Worm (Caenorhabditis elegans) whole organism, L4 larva: ENCODE measurements around the gene nep-13.

Experiments
- F10B5.3 ChIP-seq: sonication (generic microtip); optimal IDR thresholded peaks from 2 replicates; lab custom pipeline; 2016; ENCODE audit warnings: mild to moderate bottlenecking, missing genetic modification characterization, missing compliant biosample characterization
- T20F7.1 ChIP-seq: fragments of 200-800 bp; sonication (Bioruptor generic); optimal IDR thresholded peaks from 2 replicates; lab custom pipeline; 2018; ENCODE audit warnings: mild to moderate bottlenecking, missing genetic modification characterization, missing compliant biosample characterization
- T26A8.4 ChIP-seq: fragments of 200-800 bp; sonication (Bioruptor generic); IDR thresholded peaks from 2 replicates; pipeline ENCODE4 v1.3.6; 2022; ENCODE audit warnings: missing genetic modification characterization, missing compliant biosample characterization
- Y75B8A.6 ChIP-seq: fragments of 200-800 bp; sonication (Bioruptor generic); IDR thresholded peaks from 2 replicates; pipeline ENCODE4 v1.3.6; 2022; ENCODE audit warnings: missing genetic modification reagents, missing genetic modification characterization, missing compliant biosample characterization
- ZK337.2 ChIP-seq: fragments of 200-800 bp; sonication (Bioruptor generic); IDR thresholded peaks from 2 replicates; pipeline ENCODE4 v1.3.6; 2022; ENCODE audit warnings: missing genetic modification reagents, missing genetic modification characterization, missing compliant biosample characterization
- ZK546.5 ChIP-seq, 2 experiments: sonication (generic microtip); optimal IDR thresholded peaks; 2 replicates each; lab custom pipeline; 2017; ENCODE audit warnings: missing biosample characterization in 2 of 2, missing genetic modification characterization in 2 of 2
- aha-1 ChIP-seq: fragments of 150-350 bp; peaks from one replicate; lab custom pipeline; 2014; ENCODE audit warnings: missing biosample characterization, missing genetic modification characterization
- aly-2 ChIP-seq: sonication (generic microtip); optimal IDR thresholded peaks from 2 replicates; lab custom pipeline; 2018; ENCODE audit warnings: missing biosample characterization, missing genetic modification characterization
- ama-1 ChIP-seq: fragments of 150-350 bp; optimal IDR thresholded peaks from 2 replicates; lab custom pipeline; 2014; ENCODE audit warnings: inconsistent platforms, mixed read lengths
- attf-4 ChIP-seq: sonication (generic microtip); optimal IDR thresholded peaks from 3 replicates; lab custom pipeline; 2017; ENCODE audit warnings: missing biosample characterization, missing genetic modification characterization
- ceh-20 ChIP-seq: fragments of 200-800 bp; sonication (Bioruptor generic); IDR thresholded peaks from 2 replicates; pipeline ENCODE4 v1.3.6; 2022; ENCODE audit warnings: missing genetic modification reagents, missing genetic modification characterization, missing compliant biosample characterization
- ceh-32 ChIP-seq: sonication (generic microtip); optimal IDR thresholded peaks from 2 replicates; lab custom pipeline; 2016; ENCODE audit warnings: mild to moderate bottlenecking, missing genetic modification characterization, missing compliant biosample characterization; ENCODE audit not compliant: poor library complexity
- ceh-44 ChIP-seq: fragments of 200-800 bp; sonication (Bioruptor generic); IDR thresholded peaks from 2 replicates; pipeline ENCODE4 v1.3.6; 2022; ENCODE audit warnings: missing genetic modification reagents, missing genetic modification characterization, missing compliant biosample characterization
- ceh-82 ChIP-seq: sonication (generic microtip); optimal IDR thresholded peaks from 2 replicates; lab custom pipeline; 2017; ENCODE audit warnings: missing biosample characterization, missing genetic modification characterization
- cey-2 ChIP-seq: sonication (generic microtip); optimal IDR thresholded peaks from 3 replicates; lab custom pipeline; 2017; ENCODE audit warnings: missing genetic modification characterization, mild to moderate bottlenecking, missing compliant biosample characterization, antibody characterized with exemption, borderline replicate concordance; ENCODE audit not compliant: insufficient read depth
- ctbp-1 ChIP-seq: fragments of 200-800 bp; sonication (Bioruptor generic); IDR thresholded peaks from 2 replicates; pipeline ENCODE4 v1.3.6; 2022; ENCODE audit warnings: missing genetic modification reagents, missing genetic modification characterization, missing compliant biosample characterization
- daf-12 ChIP-seq: fragments of 150-350 bp; optimal IDR thresholded peaks from 2 replicates; lab custom pipeline; 2014; ENCODE audit warnings: missing biosample characterization, missing genetic modification reagents, missing genetic modification characterization
- daf-16 ChIP-seq, 3 experiments: sonication (generic microtip); optimal IDR thresholded peaks; 2 replicates each; lab custom pipeline; 2016 to 2017; ENCODE audit warnings: missing genetic modification characterization in 3 of 3, missing genetic modification reagents in 3 of 3, mild to moderate bottlenecking in 2 of 3, missing compliant biosample characterization in 2 of 3, missing biosample characterization in 1 of 3, moderate library complexity in 1 of 3
- daf-19 ChIP-seq: fragments of 200-800 bp; sonication (Bioruptor generic); conservative IDR thresholded peaks from 2 replicates; pipeline ENCODE4 v1.3.6; 2022; ENCODE audit warnings: missing genetic modification characterization, missing compliant biosample characterization
- daf-8 ChIP-seq: fragments of 200-800 bp; sonication (Bioruptor generic); IDR thresholded peaks from 2 replicates; pipeline ENCODE4 v1.3.6; 2022; ENCODE audit warnings: missing genetic modification characterization, missing compliant biosample characterization
- egl-43 ChIP-seq: fragments of 200-800 bp; sonication (Bioruptor generic); IDR thresholded peaks from 2 replicates; pipeline ENCODE4 v1.3.6; 2022; ENCODE audit warnings: missing genetic modification reagents, missing genetic modification characterization, missing compliant biosample characterization
- gei-8 ChIP-seq: fragments of 200-800 bp; sonication (Bioruptor generic); optimal IDR thresholded peaks from 2 replicates; lab custom pipeline; 2018; ENCODE audit warnings: mild to moderate bottlenecking, missing genetic modification characterization, missing compliant biosample characterization
- hif-1 ChIP-seq, 2 experiments: sonication (generic microtip); optimal IDR thresholded peaks; 2 replicates each; lab custom pipeline; 2016 to 2017; ENCODE audit warnings: missing compliant biosample characterization in 2 of 2, missing genetic modification characterization in 2 of 2, missing genetic modification reagents in 2 of 2, missing genotype in 2 of 2, mild to moderate bottlenecking in 1 of 2
- hlh-11 ChIP-seq: fragments of 200-800 bp; sonication (Bioruptor generic); optimal IDR thresholded peaks from 2 replicates; lab custom pipeline; 2018; ENCODE audit warnings: mild to moderate bottlenecking, missing genetic modification characterization, missing compliant biosample characterization
- lim-7 ChIP-seq: fragments of 200-800 bp; sonication (Bioruptor generic); IDR thresholded peaks from 2 replicates; pipeline ENCODE4 v1.3.6; 2022; ENCODE audit warnings: missing genetic modification characterization, missing compliant biosample characterization
- lin-15B ChIP-seq: fragments of 150-350 bp; sonication (generic microtip); optimal IDR thresholded peaks from 3 replicates; lab custom pipeline; 2014; ENCODE audit warnings: missing biosample characterization, missing genetic modification characterization
- lin-39 ChIP-seq: fragments of 150-350 bp; optimal IDR thresholded peaks from 2 replicates; lab custom pipeline; 2014; ENCODE audit warnings: missing biosample characterization, missing genetic modification reagents, missing genetic modification characterization
- madf-5 ChIP-seq, 2 experiments: fragments of 200-800 bp; sonication (Bioruptor generic); IDR thresholded peaks; 2 replicates each; pipeline ENCODE4 v1.3.6; 2022; ENCODE audit warnings: missing compliant biosample characterization in 2 of 2, missing genetic modification characterization in 2 of 2
- madf-9 ChIP-seq: fragments of 200-800 bp; sonication (Bioruptor generic); conservative IDR thresholded peaks from 2 replicates; pipeline ENCODE4 v1.3.6; 2022; ENCODE audit warnings: missing genetic modification reagents, missing genetic modification characterization, missing compliant biosample characterization
- mdl-1 ChIP-seq, 2 experiments: fragments of 150-350 bp in 1 of 2; sonication (generic microtip) in 1 of 2; optimal IDR thresholded peaks; 2 replicates each; lab custom pipeline; 2014 to 2017; ENCODE audit warnings: missing biosample characterization in 2 of 2, missing genetic modification characterization in 2 of 2
- mdt-29 ChIP-seq: fragments of 200-800 bp; sonication (Bioruptor generic); IDR thresholded peaks from 2 replicates; pipeline ENCODE4 v1.3.6; 2022; ENCODE audit warnings: missing genetic modification reagents, missing genetic modification characterization, missing compliant biosample characterization
- mep-1 ChIP-seq: fragments of 150-350 bp; sonication (generic microtip); optimal IDR thresholded peaks from 3 replicates; lab custom pipeline; 2014; ENCODE audit warnings: missing biosample characterization, missing genetic modification characterization
- mxl-3 ChIP-seq: fragments of 200-800 bp; sonication (Bioruptor generic); optimal IDR thresholded peaks from 2 replicates; lab custom pipeline; 2018; ENCODE audit warnings: mild to moderate bottlenecking, missing genetic modification characterization, missing compliant biosample characterization
- nhr-10 ChIP-seq: fragments of 150-350 bp; optimal IDR thresholded peaks from 2 replicates; lab custom pipeline; 2014; ENCODE audit warnings: missing biosample characterization, missing genetic modification characterization
- nhr-111 ChIP-seq: fragments of 200-800 bp; sonication (Bioruptor generic); optimal IDR thresholded peaks from 2 replicates; lab custom pipeline; 2018; ENCODE audit warnings: mild to moderate bottlenecking, missing genetic modification characterization, missing compliant biosample characterization
- nhr-25 ChIP-seq: sonication (generic microtip); optimal IDR thresholded peaks from 2 replicates; lab custom pipeline; 2017; ENCODE audit warnings: missing genetic modification characterization, mild to moderate bottlenecking, missing compliant biosample characterization, antibody characterized with exemption, moderate library complexity, borderline replicate concordance; ENCODE audit not compliant: insufficient read depth
- nhr-28 ChIP-seq: fragments of 150-350 bp; optimal IDR thresholded peaks from 2 replicates; lab custom pipeline; 2014; ENCODE audit warnings: missing biosample characterization, missing genetic modification characterization
- nhr-41 ChIP-seq: fragments of 200-800 bp; sonication (Bioruptor generic); IDR thresholded peaks from 2 replicates; pipeline ENCODE4 v1.3.6; 2022; ENCODE audit warnings: missing genetic modification reagents, missing genetic modification characterization, missing compliant biosample characterization
- nhr-42 ChIP-seq: fragments of 200-800 bp; sonication (Bioruptor generic); IDR thresholded peaks from 2 replicates; pipeline ENCODE4 v1.3.6; 2022; ENCODE audit warnings: missing genetic modification characterization, missing compliant biosample characterization
- nhr-6 ChIP-seq: fragments of 150-350 bp; optimal IDR thresholded peaks from 2 replicates; lab custom pipeline; 2014; ENCODE audit warnings: missing biosample characterization, missing genetic modification characterization
- pha-4 ChIP-seq, 2 experiments: fragments of 150-350 bp in 1 of 2; fragments of 200-800 bp in 1 of 2; sonication (Bioruptor generic) in 1 of 2; IDR thresholded peaks in 1 of 2; optimal IDR thresholded peaks in 1 of 2; 2 replicates each; pipeline versions ENCODE4 v1.3.6 to Lab custom; 2014 to 2022; ENCODE audit warnings: missing genetic modification characterization in 2 of 2, missing genetic modification reagents in 2 of 2, missing biosample characterization in 1 of 2, missing compliant biosample characterization in 1 of 2
- php-3 ChIP-seq: fragments of 200-800 bp; sonication (Bioruptor generic); IDR thresholded peaks from 2 replicates; pipeline ENCODE4 v1.3.6; 2022; ENCODE audit warnings: missing genetic modification reagents, missing genetic modification characterization, missing compliant biosample characterization
- pqm-1 ChIP-seq: sonication (generic microtip); optimal IDR thresholded peaks from 2 replicates; lab custom pipeline; 2017; ENCODE audit warnings: missing biosample characterization, missing genetic modification characterization
- sdz-12 ChIP-seq: fragments of 200-800 bp; sonication (Bioruptor generic); optimal IDR thresholded peaks from 2 replicates; lab custom pipeline; 2018; ENCODE audit warnings: mild to moderate bottlenecking, missing genetic modification characterization, missing compliant biosample characterization
- spr-1 ChIP-seq: sonication (generic microtip); optimal IDR thresholded peaks from 2 replicates; lab custom pipeline; 2016; ENCODE audit warnings: mild to moderate bottlenecking, missing genetic modification characterization, missing compliant biosample characterization
- unc-130 ChIP-seq: sonication (generic microtip); optimal IDR thresholded peaks from 2 replicates; lab custom pipeline; 2016; ENCODE audit warnings: missing genetic modification reagents, missing genetic modification characterization, missing compliant biosample characterization
- unc-39 ChIP-seq: sonication (generic microtip); optimal IDR thresholded peaks from 2 replicates; lab custom pipeline; 2017; ENCODE audit warnings: missing biosample characterization, missing genetic modification characterization
- unc-62 ChIP-seq, 3 experiments: fragments of 150-350 bp in 1 of 3; sonication (generic microtip); optimal IDR thresholded peaks in 2 of 3; peaks in 1 of 3; 1 replicate in 1 of 3; 2 replicates in 2 of 3; lab custom pipeline; 2014 to 2017; ENCODE audit warnings: missing biosample characterization in 3 of 3, missing genetic modification characterization in 3 of 3, missing genetic modification reagents in 3 of 3, missing genotype in 1 of 3
- zfp-2 ChIP-seq: sonication (generic microtip); optimal IDR thresholded peaks from 2 replicates; lab custom pipeline; 2016; ENCODE audit warnings: mild to moderate bottlenecking, missing genetic modification characterization, missing compliant biosample characterization

nep-13 gene

ce11 chrII:3244758-3245157 lies 37.7 kb upstream of the nep-13 start (continued):
- no peak for TF ChIP-seq cey-2 (tag; lab: Kevin White, UChicago)
- no peak for TF ChIP-seq zfp-2 (tag; lab: Kevin White, UChicago)
- TF ChIP-seq Y75B8A.6: 0 out of 2 replicates have a peak, but pooled peaks have one; percentile 52
- TF ChIP-seq pqm-1 (tag; lab: Kevin White, UChicago): peak; percentile 79
- TF ChIP-seq pha-4 (GFP tag; IDR thresholded peaks at IDR 0.05; lab: Robert Waterston, UW): peak; percentile 29; the same call in 1 of the 2 replicates
- TF ChIP-seq pha-4 (tag; optimal IDR thresholded peaks at IDR 0.05; lab: Kevin White, UChicago): no peak
- no peak for TF ChIP-seq ZK546.5 (tag; optimal IDR thresholded peaks at IDR 0.05; lab: Kevin White, UChicago)
- no peak for TF ChIP-seq ceh-82 (tag; lab: Kevin White, UChicago)
- TF ChIP-seq madf-5 (GFP tag; IDR thresholded peaks at IDR 0.05; lab: Robert Waterston, UW): no peak
- TF ChIP-seq lin-39 (tag; lab: Kevin White, UChicago): no peak
- peak; percentile 48 for TF ChIP-seq nhr-28 (tag; lab: Kevin White, UChicago)
- TF ChIP-seq daf-8 (GFP tag; lab: Robert Waterston, UW): no peak
- TF ChIP-seq ceh-44 (GFP tag; lab: Robert Waterston, UW): no peak
- TF ChIP-seq attf-4 (tag; lab: Kevin White, UChicago): no peak
- TF ChIP-seq mdl-1 (tag; optimal IDR thresholded peaks at IDR 0.05; lab: Kevin White, UChicago): no peak
- TF ChIP-seq lim-7 (GFP tag; lab: Robert Waterston, UW): no peak
- no peak for TF ChIP-seq hif-1 (tag; optimal IDR thresholded peaks at IDR 0.05; lab: Kevin White, UChicago)
- no peak for TF ChIP-seq aly-2 (tag; lab: Kevin White, UChicago)
- TF ChIP-seq nhr-10: no peak
- TF ChIP-seq nhr-41: no peak
- no peak for TF ChIP-seq T26A8.4 (GFP tag; lab: Robert Waterston, UW)
- no peak for TF ChIP-seq daf-16 (GFP tag; optimal IDR thresholded peaks at IDR 0.05; lab: Kevin White, UChicago)
- no peak for TF ChIP-seq daf-16 (tag; optimal IDR thresholded peaks at IDR 0.05; lab: Kevin White, UChicago)
- no peak for TF ChIP-seq ama-1 (lab: Kevin White, UChicago)
- no peak for TF ChIP-seq aha-1 (tag; lab: Kevin White, UChicago)
- no peak for TF ChIP-seq unc-39
- TF ChIP-seq T20F7.1 (GFP tag; lab: Kevin White, UChicago): no peak
- TF ChIP-seq egl-43 (GFP tag; lab: Robert Waterston, UW): no peak
- TF ChIP-seq mxl-3 (GFP tag; lab: Kevin White, UChicago): no peak
- no peak for TF ChIP-seq mep-1
- TF ChIP-seq ceh-32 (tag; lab: Kevin White, UChicago): no peak
- TF ChIP-seq nhr-6: no peak
- TF ChIP-seq gei-8: no peak
- TF ChIP-seq hlh-11 (tag; lab: Kevin White, UChicago): peak; percentile 10
- no peak for TF ChIP-seq spr-1 (tag; lab: Kevin White, UChicago)
- no peak for TF ChIP-seq madf-9
- TF ChIP-seq nhr-25 (tag; lab: Kevin White, UChicago): no peak
- no peak for TF ChIP-seq F10B5.3 (tag; lab: Kevin White, UChicago)
- TF ChIP-seq ceh-20 (GFP tag; lab: Robert Waterston, UW): no peak
- TF ChIP-seq mdt-29 (GFP tag; lab: Robert Waterston, UW): no peak
- TF ChIP-seq php-3 (GFP tag; lab: Robert Waterston, UW): peak; percentile 91
- TF ChIP-seq nhr-42 (GFP tag; lab: Robert Waterston, UW): no peak
- no peak for TF ChIP-seq ZK337.2
- no peak for TF ChIP-seq unc-130 (GFP tag; lab: Kevin White, UChicago)
- TF ChIP-seq ctbp-1: no peak
- no peak for TF ChIP-seq unc-62 (GFP tag; optimal IDR thresholded peaks at IDR 0.05 in 1 of 2; lab: Kevin White, UChicago)
- no peak for TF ChIP-seq unc-62 (tag; optimal IDR thresholded peaks at IDR 0.05; lab: Kevin White, UChicago)
- no peak for TF ChIP-seq daf-19
- no peak for TF ChIP-seq lin-15B (tag; lab: Kevin White, UChicago)
- no peak for TF ChIP-seq sdz-12
- no peak for TF ChIP-seq daf-12 (tag; lab: Kevin White, UChicago)
- no peak for TF ChIP-seq nhr-111 (GFP tag; lab: Kevin White, UChicago)
